Worm (Caenorhabditis elegans) whole organism, early embryonic: ENCODE results near the gene oac-50.

Source experiments
- B0310.2 ChIP-seq: sonication (generic microtip); optimal IDR thresholded peaks from 2 replicates; lab custom pipeline; 2016; ENCODE audit warnings: mild to moderate bottlenecking, missing genetic modification characterization, missing compliant biosample characterization
- F13C5.2 ChIP-seq: sonication (generic microtip); optimal IDR thresholded peaks from 2 replicates; lab custom pipeline; 2017; ENCODE audit warnings: mild to moderate bottlenecking, missing genetic modification characterization, inconsistent platforms, missing compliant biosample characterization
- aly-1 ChIP-seq: sonication (generic microtip); optimal IDR thresholded peaks from 2 replicates; lab custom pipeline; 2016; ENCODE audit warnings: missing genetic modification characterization, missing compliant biosample characterization
- ama-1 ChIP-seq: fragments of 150-350 bp; optimal IDR thresholded peaks from 2 replicates; lab custom pipeline; 2014
- ceh-13 ChIP-seq: fragments of 200-800 bp; sonication (Bioruptor generic); optimal IDR thresholded peaks from 2 replicates; lab custom pipeline; 2018; ENCODE audit warnings: mild to moderate bottlenecking, missing genetic modification characterization, missing compliant biosample characterization
- ceh-36 ChIP-seq: sonication (generic microtip); optimal IDR thresholded peaks from 2 replicates; lab custom pipeline; 2016; ENCODE audit warnings: missing genetic modification characterization, inconsistent platforms, missing compliant biosample characterization
- ets-7 ChIP-seq: sonication (generic microtip); optimal IDR thresholded peaks from 2 replicates; lab custom pipeline; 2016; ENCODE audit warnings: missing genotype, missing genetic modification characterization, missing compliant biosample characterization
- flt-1 ChIP-seq: fragments of 200-800 bp; sonication (Bioruptor generic); IDR thresholded peaks from 2 replicates; pipeline ENCODE4 v1.3.6; 2022; ENCODE audit warnings: missing genetic modification characterization, missing compliant biosample characterization
- hmbx-1 ChIP-seq: sonication (generic microtip); optimal IDR thresholded peaks from 2 replicates; lab custom pipeline; 2016; ENCODE audit warnings: mild to moderate bottlenecking, missing genetic modification characterization, missing compliant biosample characterization
- hmg-4 ChIP-seq: fragments of 200-800 bp; sonication (Bioruptor generic); optimal IDR thresholded peaks from 2 replicates; lab custom pipeline; 2018; ENCODE audit warnings: mild to moderate bottlenecking, missing genetic modification characterization, missing compliant biosample characterization
- hnd-1 ChIP-seq: sonication (generic microtip); optimal IDR thresholded peaks from 2 replicates; lab custom pipeline; 2016; ENCODE audit warnings: missing genetic modification characterization, missing compliant biosample characterization
- pes-1 ChIP-seq: fragments of 200-800 bp; sonication (Bioruptor generic); IDR thresholded peaks from 2 replicates; pipeline ENCODE4 v1.3.6; 2022; ENCODE audit warnings: missing genetic modification reagents, missing genetic modification characterization, missing compliant biosample characterization
- scrt-1 ChIP-seq: fragments of 200-800 bp; sonication (Bioruptor generic); IDR thresholded peaks from 2 replicates; pipeline ENCODE4 v1.3.6; 2022; ENCODE audit warnings: missing genetic modification characterization, missing compliant biosample characterization
- sea-1 ChIP-seq: fragments of 200-800 bp; sonication (Bioruptor generic); conservative IDR thresholded peaks from 2 replicates; pipeline ENCODE4 v1.3.6; 2022; ENCODE audit warnings: missing genetic modification characterization, missing compliant biosample characterization
- tbx-11 ChIP-seq: fragments of 200-800 bp; sonication (Bioruptor generic); IDR thresholded peaks from 2 replicates; pipeline ENCODE4 v1.3.6; 2022; ENCODE audit warnings: missing genetic modification characterization, missing compliant biosample characterization
- tbx-37 ChIP-seq: fragments of 200-800 bp; sonication (Bioruptor generic); conservative IDR thresholded peaks from 2 replicates; pipeline ENCODE4 v1.3.6; 2022; ENCODE audit warnings: missing genetic modification reagents, missing genetic modification characterization, missing compliant biosample characterization
- tra-4 ChIP-seq: sonication (generic microtip); optimal IDR thresholded peaks from 2 replicates; lab custom pipeline; 2017; ENCODE audit warnings: missing genetic modification characterization, missing compliant biosample characterization

The oac-50 gene

DNA sequence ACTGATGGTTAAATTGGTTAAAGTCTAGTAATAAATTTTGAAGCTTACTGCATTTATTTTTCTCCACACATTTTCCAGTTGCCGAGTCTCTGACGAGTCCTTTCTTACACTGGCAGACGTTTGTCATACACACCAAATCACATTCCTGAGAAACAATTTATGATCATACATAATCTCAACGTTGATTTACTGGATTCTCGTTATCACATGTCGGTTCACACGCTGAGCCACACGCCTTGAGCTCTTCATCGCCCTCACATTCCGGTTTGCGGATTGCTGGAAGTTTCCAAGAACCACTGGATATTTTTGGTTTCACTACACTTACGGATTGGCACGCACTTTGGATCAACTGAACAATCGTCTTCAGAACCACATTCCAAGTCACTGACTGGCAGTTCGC is 17.7 kb downstream of the oac-50 start:
- no peak for TF ChIP-seq hmbx-1 (tag; lab: Kevin White, UChicago)
- TF ChIP-seq ceh-13 = no peak
- TF ChIP-seq hmg-4 (GFP tag; lab: Kevin White, UChicago) = no peak
- TF ChIP-seq scrt-1 = no peak
- TF ChIP-seq flt-1 (GFP tag; lab: Robert Waterston, UW) = no peak

DNA sequence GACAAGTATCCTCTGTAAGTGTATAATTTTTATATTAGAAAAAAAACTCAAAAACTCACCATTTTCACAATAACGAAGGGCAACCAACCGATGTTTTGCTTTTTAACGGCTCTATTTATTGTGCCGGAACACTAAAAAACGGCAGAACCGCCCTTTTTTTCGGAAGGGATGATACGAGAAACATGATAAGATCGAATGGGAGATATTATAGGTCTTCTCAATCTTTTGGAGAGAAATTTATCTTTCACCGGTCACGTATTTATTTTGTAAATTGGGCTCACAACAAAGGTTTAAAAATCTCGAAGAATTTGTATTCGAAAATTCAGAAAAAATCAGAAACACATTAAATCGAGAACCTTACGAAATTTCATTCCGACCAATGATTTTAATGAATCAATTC is 18.6 kb downstream of the oac-50 start, which contains the start of gene swm-1:
TSS of gene swm-1 (minus strand) at position 101 of the 400 bp plus-strand sequence.
- TF ChIP-seq flt-1 (GFP tag; lab: Robert Waterston, UW) (no peak), ceh-36 (tag; lab: Kevin White, UChicago) (no peak), sea-1 (GFP tag; lab: Robert Waterston, UW) (no peak), scrt-1 (no peak), B0310.2 (tag; lab: Kevin White, UChicago) (no peak), F13C5.2 (no peak), tra-4 (tag; lab: Kevin White, UChicago) (no peak), hmg-4 (GFP tag; lab: Kevin White, UChicago) (no peak), ets-7 (no peak), ama-1 (lab: Kevin White, UChicago) (no peak), hmbx-1 (tag; lab: Kevin White, UChicago) (no peak), tbx-11 (GFP tag; lab: Robert Waterston, UW) (no peak), tbx-37 (no peak), hnd-1 (no peak), pes-1 (GFP tag; lab: Robert Waterston, UW) (no peak)

ce11 chrV:9053969-9054368 is 19.4 kb downstream of the oac-50 start, which contains the start of gene C25E10.8:
Gene C25E10.8 (minus strand): TSS chrV:9054069.
- no peak for TF ChIP-seq ceh-13
- TF ChIP-seq hmg-4 (GFP tag; lab: Kevin White, UChicago) = no peak
- no peak for TF ChIP-seq tra-4 (tag; lab: Kevin White, UChicago)

ce11 chrV:9053235-9053634 is 20.1 kb downstream of the oac-50 start:
- TF ChIP-seq aly-1 (tag; lab: Kevin White, UChicago) (no peak), hmbx-1 (tag; lab: Kevin White, UChicago) (no peak), sea-1 (GFP tag; lab: Robert Waterston, UW) (no peak), F13C5.2 (no peak), tbx-11 (GFP tag; lab: Robert Waterston, UW) (no peak)

DNA sequence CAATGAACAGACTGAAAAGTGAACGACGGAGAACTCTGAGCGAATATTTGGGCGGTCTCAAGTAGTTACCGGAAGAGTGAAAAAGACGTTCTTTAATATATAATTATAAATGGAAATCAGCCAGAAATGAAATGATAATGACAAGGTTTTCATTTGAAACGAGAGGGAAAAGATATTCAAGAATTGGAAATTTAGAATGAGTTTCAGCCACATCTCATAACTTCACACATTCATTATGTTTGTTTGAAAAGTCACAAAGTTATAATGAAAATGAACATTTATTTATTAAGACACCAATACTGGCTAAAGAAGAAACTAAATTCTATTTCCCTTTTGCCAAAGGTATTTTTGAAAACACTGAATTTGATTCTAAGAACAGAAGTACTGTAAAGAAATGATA is 22.2 kb downstream of the oac-50 start, which contains the start of gene C25E10.7:
TSS of gene C25E10.7 (minus strand) at position 101 of the 400 bp plus-strand sequence.
- TF ChIP-seq hmbx-1 (tag; lab: Kevin White, UChicago) (no peak), F13C5.2 (no peak), ceh-13 (no peak), tra-4 (tag; lab: Kevin White, UChicago) (no peak), ets-7 (no peak), sea-1 (GFP tag; lab: Robert Waterston, UW) (no peak), tbx-11 (GFP tag; lab: Robert Waterston, UW) (no peak), ama-1 (lab: Kevin White, UChicago) (no peak), aly-1 (tag; lab: Kevin White, UChicago) (no peak), tbx-37 (no peak), ceh-36 (tag; lab: Kevin White, UChicago) (no peak), scrt-1 (no peak), B0310.2 (tag; lab: Kevin White, UChicago) (no peak), pes-1 (GFP tag; lab: Robert Waterston, UW) (no peak)

DNA sequence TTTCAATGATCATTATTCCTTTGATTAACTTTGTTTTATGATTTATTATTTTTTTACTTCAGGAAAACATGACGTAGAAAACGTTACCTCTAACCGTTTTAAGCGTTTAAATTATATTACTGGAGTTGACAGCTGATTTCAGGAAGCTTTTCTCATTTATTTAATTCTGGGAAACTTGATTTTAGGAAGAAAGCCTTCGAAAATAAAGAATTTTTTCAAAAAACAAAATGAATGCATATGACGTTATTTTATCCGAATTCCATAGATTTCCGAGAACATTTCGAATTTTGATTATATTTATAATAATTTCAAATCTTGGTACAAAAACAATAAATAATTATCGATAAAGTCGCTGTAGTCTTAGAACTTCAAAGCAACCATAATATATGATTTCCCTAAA is 24.1 kb downstream of the oac-50 start:
- TF ChIP-seq ama-1 (lab: Kevin White, UChicago) = no peak
- no peak for TF ChIP-seq ets-7
- no peak for TF ChIP-seq tra-4 (tag; lab: Kevin White, UChicago)
- no peak for TF ChIP-seq hmg-4 (GFP tag; lab: Kevin White, UChicago)
- TF ChIP-seq sea-1 (GFP tag; lab: Robert Waterston, UW) = no peak
- TF ChIP-seq tbx-37 = no peak
- no peak for TF ChIP-seq hnd-1
- TF ChIP-seq flt-1 (GFP tag; lab: Robert Waterston, UW) = no peak
- TF ChIP-seq B0310.2 (tag; lab: Kevin White, UChicago) = no peak
- no peak for TF ChIP-seq aly-1 (tag; lab: Kevin White, UChicago)
- no peak for TF ChIP-seq scrt-1
- no peak for TF ChIP-seq ceh-13
- no peak for TF ChIP-seq tbx-11 (GFP tag; lab: Robert Waterston, UW)
- no peak for TF ChIP-seq ceh-36 (tag; lab: Kevin White, UChicago)
- no peak for TF ChIP-seq pes-1 (GFP tag; lab: Robert Waterston, UW)
- no peak for TF ChIP-seq hmbx-1 (tag; lab: Kevin White, UChicago)
- no peak for TF ChIP-seq F13C5.2

DNA sequence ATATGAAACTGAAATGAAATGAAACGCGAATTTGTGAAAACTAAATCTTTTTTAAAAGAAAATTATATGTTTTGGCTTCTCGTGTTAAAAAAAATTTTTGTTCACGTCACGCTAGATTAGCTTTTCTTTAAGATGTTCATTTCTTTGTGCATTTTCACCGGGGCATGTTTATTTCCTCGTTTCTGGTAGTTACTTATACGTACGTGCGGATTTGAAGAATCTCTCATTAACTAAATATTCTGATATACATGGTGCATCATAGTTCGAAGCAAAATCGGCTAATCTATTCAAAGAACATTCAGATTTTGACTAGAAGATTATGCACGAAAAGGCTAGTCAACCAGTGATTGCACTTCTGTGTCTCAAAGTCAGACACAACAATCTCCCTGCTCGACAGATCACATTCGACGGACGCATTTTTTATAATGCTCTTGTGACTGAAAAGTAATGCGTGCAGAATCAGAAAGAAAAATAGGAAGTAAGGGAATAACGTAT is 25.7 kb downstream of the oac-50 start, which contains the start of gene C25E10.17:
TSS of gene C25E10.17 (minus strand) at position 51 of the 495 bp plus-strand sequence.
- TF ChIP-seq ama-1 (lab: Kevin White, UChicago) = no peak
- TF ChIP-seq hmg-4 (GFP tag; lab: Kevin White, UChicago) = no peak
- TF ChIP-seq B0310.2 (tag; lab: Kevin White, UChicago) = no peak

DNA sequence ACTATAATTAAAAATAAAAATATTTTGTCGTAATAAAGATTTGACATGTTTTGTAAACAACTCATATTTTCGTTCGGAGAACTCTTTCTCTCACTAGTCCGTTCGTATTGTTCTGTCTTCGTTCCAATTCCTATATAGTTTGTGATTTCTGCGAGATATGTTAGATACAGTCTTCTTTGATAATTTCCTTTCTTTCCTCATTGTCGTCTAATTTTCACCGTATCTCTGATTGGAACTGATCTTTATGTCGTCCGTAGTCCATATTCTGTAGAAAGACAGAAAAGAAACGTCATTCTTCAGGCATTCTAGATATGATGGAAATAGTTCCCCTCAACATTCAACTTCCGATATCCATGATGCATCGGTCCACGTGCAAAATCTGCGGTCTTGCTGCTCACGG is 28.5 kb downstream of the oac-50 start, which contains the start of gene nhr-30:
TSS of gene nhr-30 (plus strand) at position 301 of the 400 bp plus-strand sequence.
- TF ChIP-seq scrt-1 (no peak), F13C5.2 (no peak), ceh-36 (tag; lab: Kevin White, UChicago) (no peak), aly-1 (tag; lab: Kevin White, UChicago) (no peak), ama-1 (lab: Kevin White, UChicago) (no peak), hmg-4 (GFP tag; lab: Kevin White, UChicago) (no peak), pes-1 (GFP tag; lab: Robert Waterston, UW) (no peak), tbx-37 (no peak), hnd-1 (no peak), sea-1 (GFP tag; lab: Robert Waterston, UW) (no peak), ceh-13 (no peak), B0310.2 (tag; lab: Kevin White, UChicago) (no peak), tra-4 (tag; lab: Kevin White, UChicago) (no peak), ets-7 (no peak), hmbx-1 (tag; lab: Kevin White, UChicago) (no peak), tbx-11 (GFP tag; lab: Robert Waterston, UW) (no peak), flt-1 (GFP tag; lab: Robert Waterston, UW) (no peak)
